Fruit fly (Drosophila melanogaster) whole organism, wandering third instar larva: ENCODE measurements around the gene CG8509.

Experiments
- Abd-B ChIP-seq: fragments of >200 bp; optimal IDR thresholded peaks from 2 replicates; lab custom pipeline; 2017; ENCODE audit warnings: missing biosample characterization, missing genetic modification characterization
- CG32264 ChIP-seq: fragments of 200-800 bp; sonication (Bioruptor generic); optimal IDR thresholded peaks from 2 replicates; lab custom pipeline; 2016; ENCODE audit warnings: missing biosample characterization, missing genetic modification characterization
- CrebA ChIP-seq: fragments of 200-800 bp; sonication (Bioruptor generic); optimal IDR thresholded peaks from 2 replicates; lab custom pipeline; 2016; ENCODE audit warnings: missing biosample characterization, mild to moderate bottlenecking, missing genetic modification characterization, borderline replicate concordance
- Dfd ChIP-seq: fragments of >200 bp; optimal IDR thresholded peaks from 2 replicates; lab custom pipeline; 2017; ENCODE audit warnings: missing biosample characterization, missing genetic modification characterization
- Dif ChIP-seq: fragments of 200-275, 200-300 bp; sonication (Bioruptor generic); optimal IDR thresholded peaks from 2 replicates; lab custom pipeline; 2018; ENCODE audit warnings: missing biosample characterization, missing genetic modification characterization; ENCODE audit not compliant: partially characterized antibody
- GATAd ChIP-seq: sonication (Bioruptor generic); optimal IDR thresholded peaks from 2 replicates; lab custom pipeline; 2016; ENCODE audit warnings: missing biosample characterization, missing genetic modification characterization
- HLH106 ChIP-seq: fragments of 200-800 bp; optimal IDR thresholded peaks from 3 replicates; lab custom pipeline; 2019; ENCODE audit warnings: missing biosample characterization, mild to moderate bottlenecking, missing genetic modification characterization, moderate library complexity
- Hnf4 ChIP-seq: fragments of 200-800 bp; sonication (Bioruptor generic); optimal IDR thresholded peaks from 2 replicates; lab custom pipeline; 2016; ENCODE audit warnings: missing biosample characterization, mild to moderate bottlenecking, missing genetic modification characterization
- Hr78 ChIP-seq: fragments of >200 bp; optimal IDR thresholded peaks from 2 replicates; lab custom pipeline; 2017; ENCODE audit warnings: missing biosample characterization, missing genetic modification characterization
- Jra ChIP-seq: sonication (Bioruptor generic); optimal IDR thresholded peaks from 2 replicates; lab custom pipeline; 2016; ENCODE audit warnings: missing biosample characterization, missing genetic modification characterization
- Mio ChIP-seq: sonication (Bioruptor generic); optimal IDR thresholded peaks from 2 replicates; lab custom pipeline; 2016; ENCODE audit warnings: missing biosample characterization, missing genetic modification characterization
- Myc ChIP-seq: fragments of >200 bp; optimal IDR thresholded peaks from 2 replicates; lab custom pipeline; 2017
- N ChIP-seq: fragments of >200 bp; optimal IDR thresholded peaks from 2 replicates; lab custom pipeline; 2018; ENCODE audit warnings: missing biosample characterization, missing external identifiers, missing genetic modification characterization
- Rel ChIP-seq, 2 experiments: fragments of 200-800 bp; sonication (Bioruptor generic) in 1 of 2; optimal IDR thresholded peaks; 2 replicates in 1 of 2; 3 replicates in 1 of 2; lab custom pipeline; 2016 to 2019; ENCODE audit warnings: mild to moderate bottlenecking in 2 of 2, missing biosample characterization in 2 of 2, missing genetic modification characterization in 2 of 2, moderate library complexity in 1 of 2
- Sp1 ChIP-seq: fragments of 200-800 bp; sonication (Bioruptor generic); optimal IDR thresholded peaks from 3 replicates; lab custom pipeline; 2019; ENCODE audit warnings: missing biosample characterization, mild to moderate bottlenecking, missing genetic modification characterization, moderate library complexity
- Vsx2 ChIP-seq: fragments of 200-300, 225-300 bp; sonication (Bioruptor generic); optimal IDR thresholded peaks from 2 replicates; lab custom pipeline; 2018; ENCODE audit warnings: missing biosample characterization, missing genetic modification characterization; ENCODE audit not compliant: partially characterized antibody
- br ChIP-seq: fragments of 200-800 bp; sonication (Bioruptor generic); optimal IDR thresholded peaks from 2 replicates; lab custom pipeline; 2016; ENCODE audit warnings: missing biosample characterization, missing genetic modification characterization
- brk ChIP-seq: fragments of 200-800 bp; sonication (Bioruptor generic); optimal IDR thresholded peaks from 2 replicates; lab custom pipeline; 2016; ENCODE audit warnings: missing biosample characterization, mild to moderate bottlenecking, missing genetic modification characterization
- dl ChIP-seq, 2 experiments: fragments of 175-275, 200-275 bp in 1 of 2; fragments of 200-275 bp in 1 of 2; sonication (Bioruptor generic); optimal IDR thresholded peaks; lab custom pipeline; 2018; ENCODE audit warnings: mild to moderate bottlenecking in 2 of 2, missing biosample characterization in 2 of 2, missing genetic modification characterization in 2 of 2, moderate library complexity in 2 of 2; ENCODE audit not compliant: partially characterized antibody in 2 of 2, insufficient read depth in 1 of 2
- ey ChIP-seq: fragments of 200-800 bp; sonication (Bioruptor generic); optimal IDR thresholded peaks from 2 replicates; lab custom pipeline; 2016; ENCODE audit warnings: missing biosample characterization, missing genetic modification characterization
- foxo ChIP-seq, 2 experiments: fragments of 200-800 bp; sonication (Bioruptor generic); optimal IDR thresholded peaks; 2 replicates in 1 of 2; 3 replicates in 1 of 2; lab custom pipeline; 2016 to 2017; ENCODE audit warnings: missing biosample characterization in 2 of 2, missing genetic modification characterization in 2 of 2
- fru ChIP-seq: fragments of 200-800 bp; sonication (Bioruptor generic); optimal IDR thresholded peaks from 3 replicates; lab custom pipeline; 2016; ENCODE audit warnings: missing biosample characterization, mild to moderate bottlenecking, missing genetic modification characterization
- h ChIP-seq: fragments of 200-800 bp; sonication (Bioruptor generic); optimal IDR thresholded peaks from 3 replicates; lab custom pipeline; 2016; ENCODE audit warnings: missing biosample characterization, mild to moderate bottlenecking, missing genetic modification characterization
- lola ChIP-seq: fragments of >200 bp; optimal IDR thresholded peaks from 2 replicates; lab custom pipeline; 2017; ENCODE audit warnings: missing biosample characterization, missing genetic modification characterization
- pan ChIP-seq: fragments of >200 bp; optimal IDR thresholded peaks from 2 replicates; lab custom pipeline; 2017
- rgr ChIP-seq: fragments of 200-800 bp; sonication (Bioruptor generic); optimal IDR thresholded peaks from 3 replicates; lab custom pipeline; 2016; ENCODE audit warnings: missing biosample characterization, mild to moderate bottlenecking, missing genetic modification characterization
- sage ChIP-seq: fragments of 200-800 bp; sonication (Bioruptor generic); optimal IDR thresholded peaks from 2 replicates; lab custom pipeline; 2016; ENCODE audit warnings: missing biosample characterization, mild to moderate bottlenecking, missing genetic modification characterization
- tai ChIP-seq: sonication (Bioruptor generic); optimal IDR thresholded peaks from 2 replicates; lab custom pipeline; 2016; ENCODE audit warnings: missing biosample characterization, missing genetic modification characterization
- usp ChIP-seq: fragments of >200 bp; optimal IDR thresholded peaks from 2 replicates; lab custom pipeline; 2017; ENCODE audit warnings: missing biosample characterization, missing genetic modification characterization
- woc ChIP-seq: sonication (Bioruptor generic); optimal IDR thresholded peaks from 2 replicates; lab custom pipeline; 2016; ENCODE audit warnings: missing biosample characterization, mild to moderate bottlenecking, missing genetic modification characterization

Gene CG8509

dm6 chrX:15811666-15812614, 2.6 kb downstream of the CG8509 start (continued):
- TF ChIP-seq Jra (GFP tag; lab: Kevin White, UChicago) (peak; percentile 50), N (peak; percentile 91), usp (GFP tag; lab: Kevin White, UChicago) (no peak), h (GFP tag; lab: Kevin White, UChicago) (peak; percentile 46)
- TF ChIP-seq, all 38 proteins: peak for 26

dm6 chrX:15812615-15812995, 3.2 kb downstream of the CG8509 start:
- TF ChIP-seq CG32264 (GFP tag; lab: Kevin White, UChicago) (no peak), lola (GFP tag; lab: Kevin White, UChicago) (no peak), Jra (GFP tag; lab: Kevin White, UChicago) (no peak), ey (GFP tag; lab: Kevin White, UChicago) (no peak), woc (GFP tag; lab: Kevin White, UChicago) (no peak), Vsx2 (no peak), fru (GFP tag; lab: Kevin White, UChicago) (no peak), CrebA (no peak), rgr (GFP tag; lab: Kevin White, UChicago) (no peak)

dm6 chrX:15813224-15813623, 3.9 kb downstream of the CG8509 start:
- TF ChIP-seq foxo (GFP tag; optimal IDR thresholded peaks at IDR 0.05; lab: Kevin White, UChicago), result no peak
- peak; percentile 49 for TF ChIP-seq sage (GFP tag; lab: Kevin White, UChicago)
- TF ChIP-seq Jra (GFP tag; lab: Kevin White, UChicago), result no peak
- no peak for TF ChIP-seq lola (GFP tag; lab: Kevin White, UChicago)
- TF ChIP-seq N, result peak; percentile 17
- no peak for TF ChIP-seq CG32264 (GFP tag; lab: Kevin White, UChicago)
- TF ChIP-seq usp (GFP tag; lab: Kevin White, UChicago), result no peak
- TF ChIP-seq Dif (GFP tag; lab: Kevin White, UChicago), result peak; percentile 72
- TF ChIP-seq h (GFP tag; lab: Kevin White, UChicago), result no peak
- no peak for TF ChIP-seq pan (lab: Kevin White, UChicago)
- no peak for TF ChIP-seq rgr (GFP tag; lab: Kevin White, UChicago)
- peak; percentile 20 for TF ChIP-seq fru (GFP tag; lab: Kevin White, UChicago)
- no peak for TF ChIP-seq GATAd (GFP tag; lab: Kevin White, UChicago)
- TF ChIP-seq Vsx2, result peak; percentile 28
- no peak for TF ChIP-seq Mio (GFP tag; lab: Kevin White, UChicago)
- TF ChIP-seq Hnf4 (GFP tag; lab: Kevin White, UChicago), result no peak
- TF ChIP-seq Dfd, result no peak
- peak; percentile 44 for TF ChIP-seq Rel (GFP tag; optimal IDR thresholded peaks at IDR 0.05; lab: Kevin White, UChicago)
- TF ChIP-seq Rel (tag; optimal IDR thresholded peaks at IDR 0.05; lab: Kevin White, UChicago), result no peak
- peak in 1 of 2 experiments; percentile 79 for TF ChIP-seq dl (GFP tag; optimal IDR thresholded peaks at IDR 0.05; lab: Kevin White, UChicago; ENCODE audit: insufficient read depth in 1 of 2, partially characterized antibody in 2 of 2)
- no peak for TF ChIP-seq HLH106 (tag; lab: Kevin White, UChicago)
- no peak for TF ChIP-seq Myc
- TF ChIP-seq tai (GFP tag; lab: Kevin White, UChicago), result peak; percentile 17
- TF ChIP-seq Hr78 (GFP tag; lab: Kevin White, UChicago), result no peak
- TF ChIP-seq br (GFP tag; lab: Kevin White, UChicago), result no peak
- no peak for TF ChIP-seq Sp1 (GFP tag; lab: Kevin White, UChicago)
- TF ChIP-seq brk (GFP tag; lab: Kevin White, UChicago), result no peak
- TF ChIP-seq Abd-B (GFP tag; lab: Kevin White, UChicago), result no peak

dm6 chrX:15814485-15814884, 5.1 kb downstream of the CG8509 start:
- peak; percentile 50 for TF ChIP-seq Dfd
- TF ChIP-seq br (GFP tag; lab: Kevin White, UChicago), result no peak
- no peak for TF ChIP-seq ey (GFP tag; lab: Kevin White, UChicago)

dm6 chrX:15816127-15816526, 6.8 kb downstream of the CG8509 start:
- no peak for TF ChIP-seq Hr78 (GFP tag; lab: Kevin White, UChicago)
- TF ChIP-seq rgr (GFP tag; lab: Kevin White, UChicago), result no peak
- no peak for TF ChIP-seq Dfd
